Worm (Caenorhabditis elegans): Measurements from ENCODE around the gene math-21.

DNA sequence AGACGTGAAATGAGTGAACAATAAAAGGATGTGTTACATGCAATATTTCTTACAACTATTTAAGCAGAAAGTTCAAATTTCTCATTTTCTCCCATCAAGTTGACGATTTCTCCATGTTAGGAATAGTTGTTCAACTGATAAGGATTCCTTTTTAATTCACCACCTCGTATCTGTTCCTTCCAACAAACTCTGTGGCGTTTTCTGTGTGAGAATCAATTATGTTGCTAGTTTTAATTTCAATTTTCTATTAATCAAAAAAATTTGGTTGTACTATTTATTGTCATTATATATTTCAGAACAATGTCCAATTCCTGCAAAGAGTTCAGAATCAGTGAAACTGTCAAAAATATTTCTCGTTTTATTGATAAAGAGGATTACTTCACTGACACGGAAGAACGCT is 4.8 kb upstream of the math-21 start, which contains the start of gene math-44:
- TF ChIP-seq hmg-20 (GFP tag; IDR thresholded peaks at IDR 0.05) (no peak), F49E8.2 (tag; optimal IDR thresholded peaks at IDR 0.05; ENCODE audit: insufficient read depth) (no peak), ceh-40 (GFP tag; IDR thresholded peaks at IDR 0.05) (no peak), snpc-3.4 (tag; optimal IDR thresholded peaks at IDR 0.05) (no peak), attf-5 (GFP tag; optimal IDR thresholded peaks at IDR 0.05) (no peak)

Measured in whole organism, young adult.